Worm (Caenorhabditis elegans) whole organism, midembryonic: ENCODE results near the gene pelo-1.

Source experiments
- T22C8.4 ChIP-seq: fragments of 200-800 bp; sonication (Bioruptor generic); IDR thresholded peaks from 2 replicates; pipeline ENCODE4 v1.3.6; 2022; ENCODE audit warnings: missing genetic modification characterization, missing compliant biosample characterization
- cog-1 ChIP-seq: sonication (generic microtip); optimal IDR thresholded peaks from 2 replicates; lab custom pipeline; 2016; ENCODE audit warnings: missing genetic modification characterization, missing compliant biosample characterization
- flt-1 ChIP-seq: fragments of 200-800 bp; sonication (Bioruptor generic); IDR thresholded peaks from 2 replicates; pipeline ENCODE4 v1.3.6; 2022; ENCODE audit warnings: missing genetic modification characterization, missing compliant biosample characterization
- klf-2 ChIP-seq: fragments of 200-800 bp; sonication (Bioruptor generic); conservative IDR thresholded peaks from 2 replicates; pipeline ENCODE4 v1.3.6; 2022; ENCODE audit warnings: missing genetic modification reagents, missing genetic modification characterization, missing compliant biosample characterization
- med-1 ChIP-seq: sonication (generic microtip); optimal IDR thresholded peaks from 2 replicates; lab custom pipeline; 2017; ENCODE audit warnings: missing genetic modification characterization, mild to moderate bottlenecking, missing compliant biosample characterization, antibody characterized with exemption, missing genetic modification reagents; ENCODE audit not compliant: insufficient read depth
- ref-1 ChIP-seq: fragments of 200-800 bp; sonication (Bioruptor generic); conservative IDR thresholded peaks from 2 replicates; pipeline ENCODE4 v1.3.6; 2022; ENCODE audit warnings: missing genetic modification reagents, missing genetic modification characterization, missing compliant biosample characterization
- tab-1 ChIP-seq: fragments of 200-800 bp; sonication (Bioruptor generic); IDR thresholded peaks from 2 replicates; pipeline ENCODE4 v1.3.6; 2022; ENCODE audit warnings: missing genetic modification characterization, missing compliant biosample characterization
- ztf-23 ChIP-seq: fragments of 200-800 bp; sonication (Bioruptor generic); IDR thresholded peaks from 2 replicates; pipeline ENCODE4 v1.3.6; 2022; ENCODE audit warnings: missing genetic modification reagents, missing genetic modification characterization, missing compliant biosample characterization
- ztf-29 ChIP-seq: fragments of 200-800 bp; sonication (Bioruptor generic); IDR thresholded peaks from 2 replicates; pipeline ENCODE4 v1.3.6; 2022; ENCODE audit warnings: missing genetic modification reagents, missing genetic modification characterization, missing compliant biosample characterization

Gene pelo-1

ce11 chrIII:4234642-4235295 lies 30.7 kb upstream of the pelo-1 start:
- TF ChIP-seq cog-1 (tag; lab: Kevin White, UChicago) (no peak), tab-1 (GFP tag; lab: Robert Waterston, UW) (no peak), med-1 (GFP tag; lab: Kevin White, UChicago) (no peak), klf-2 (GFP tag; lab: Robert Waterston, UW) (no peak), flt-1 (GFP tag; lab: Robert Waterston, UW) (no peak), ref-1 (GFP tag; lab: Robert Waterston, UW) (no peak), T22C8.4 (GFP tag; lab: Robert Waterston, UW) (no peak), ztf-29 (GFP tag; lab: Robert Waterston, UW) (no peak), ztf-23 (no peak)

- TF ChIP-seq klf-2 (GFP tag; lab: Robert Waterston, UW) (no peak), ztf-23 (no peak), T22C8.4 (GFP tag; lab: Robert Waterston, UW) (no peak), ztf-29 (GFP tag; lab: Robert Waterston, UW) (no peak), tab-1 (GFP tag; lab: Robert Waterston, UW) (no peak), ref-1 (GFP tag; lab: Robert Waterston, UW) (no peak), cog-1 (tag; lab: Kevin White, UChicago) (no peak), med-1 (GFP tag; lab: Kevin White, UChicago) (no peak), flt-1 (GFP tag; lab: Robert Waterston, UW) (no peak)
Observed at ce11 chrIII:4232811-4233269, 28.8 kb upstream of the pelo-1 start, which contains the start of gene nhr-20. Gene nhr-20, minus strand, starts transcription at chrIII:4233219.

ce11 chrIII:4231372-4231771 lies 27.4 kb upstream of the pelo-1 start:
- TF ChIP-seq ztf-23 (no peak), ztf-29 (GFP tag; lab: Robert Waterston, UW) (no peak), T22C8.4 (GFP tag; lab: Robert Waterston, UW) (no peak), cog-1 (tag; lab: Kevin White, UChicago) (no peak), klf-2 (GFP tag; lab: Robert Waterston, UW) (no peak)

- TF ChIP-seq klf-2 (GFP tag; lab: Robert Waterston, UW) (no peak), flt-1 (GFP tag; lab: Robert Waterston, UW) (no peak), ztf-29 (GFP tag; lab: Robert Waterston, UW) (no peak), med-1 (GFP tag; lab: Kevin White, UChicago) (no peak), ref-1 (GFP tag; lab: Robert Waterston, UW) (no peak), tab-1 (GFP tag; lab: Robert Waterston, UW) (no peak), T22C8.4 (GFP tag; lab: Robert Waterston, UW) (no peak), ztf-23 (no peak), cog-1 (tag; lab: Kevin White, UChicago) (no peak)
Observed at ce11 chrIII:4230092-4230491, 26.1 kb upstream of the pelo-1 start.

ce11 chrIII:4228841-4229240 lies 24.8 kb upstream of the pelo-1 start, which contains the start of gene F43C1.5:
Gene F43C1.5, plus strand, starts transcription at chrIII:4229141.
- no peak for TF ChIP-seq flt-1 (GFP tag; lab: Robert Waterston, UW)
- TF ChIP-seq cog-1 (tag; lab: Kevin White, UChicago): no peak
- TF ChIP-seq tab-1 (GFP tag; lab: Robert Waterston, UW): no peak
- no peak for TF ChIP-seq T22C8.4 (GFP tag; lab: Robert Waterston, UW)
- TF ChIP-seq ztf-23: no peak
- no peak for TF ChIP-seq klf-2 (GFP tag; lab: Robert Waterston, UW)
- TF ChIP-seq med-1 (GFP tag; lab: Kevin White, UChicago): no peak

- TF ChIP-seq tab-1 (GFP tag; lab: Robert Waterston, UW): no peak
- TF ChIP-seq ztf-29 (GFP tag; lab: Robert Waterston, UW): no peak
- TF ChIP-seq med-1 (GFP tag; lab: Kevin White, UChicago): no peak
- no peak for TF ChIP-seq ztf-23
- no peak for TF ChIP-seq cog-1 (tag; lab: Kevin White, UChicago)
- TF ChIP-seq T22C8.4 (GFP tag; lab: Robert Waterston, UW): no peak
- no peak for TF ChIP-seq klf-2 (GFP tag; lab: Robert Waterston, UW)
- no peak for TF ChIP-seq flt-1 (GFP tag; lab: Robert Waterston, UW)
- TF ChIP-seq ref-1 (GFP tag; lab: Robert Waterston, UW): no peak
Observed at ce11 chrIII:4228008-4228407, 24.0 kb upstream of the pelo-1 start, which contains the start of gene mpk-1. Gene mpk-1, minus strand, starts transcription at chrIII:4228108.

ce11 chrIII:4227363-4227762 lies 23.3 kb upstream of the pelo-1 start:
- no peak for TF ChIP-seq ztf-23
- TF ChIP-seq flt-1 (GFP tag; lab: Robert Waterston, UW): no peak
- TF ChIP-seq T22C8.4 (GFP tag; lab: Robert Waterston, UW): no peak
- no peak for TF ChIP-seq ztf-29 (GFP tag; lab: Robert Waterston, UW)
- TF ChIP-seq tab-1 (GFP tag; lab: Robert Waterston, UW): no peak
- no peak for TF ChIP-seq cog-1 (tag; lab: Kevin White, UChicago)

- TF ChIP-seq ztf-29 (GFP tag; lab: Robert Waterston, UW) (no peak), tab-1 (GFP tag; lab: Robert Waterston, UW) (no peak), med-1 (GFP tag; lab: Kevin White, UChicago) (no peak), T22C8.4 (GFP tag; lab: Robert Waterston, UW) (no peak), ztf-23 (no peak), ref-1 (GFP tag; lab: Robert Waterston, UW) (no peak), klf-2 (GFP tag; lab: Robert Waterston, UW) (no peak), flt-1 (GFP tag; lab: Robert Waterston, UW) (no peak), cog-1 (tag; lab: Kevin White, UChicago) (no peak)
Observed at ce11 chrIII:4224722-4225121, 20.7 kb upstream of the pelo-1 start.

ce11 chrIII:4223668-4224127 lies 19.7 kb upstream of the pelo-1 start:
- TF ChIP-seq ref-1 (GFP tag; lab: Robert Waterston, UW): no peak
- peak; percentile 56 for TF ChIP-seq cog-1 (tag; lab: Kevin White, UChicago)
- TF ChIP-seq ztf-29 (GFP tag; lab: Robert Waterston, UW): peak; percentile 39; the same call in 1 of the 2 replicates
